Fruit fly (Drosophila melanogaster): ENCODE data around the gene CG9902.

CG9902 gene

DNA sequence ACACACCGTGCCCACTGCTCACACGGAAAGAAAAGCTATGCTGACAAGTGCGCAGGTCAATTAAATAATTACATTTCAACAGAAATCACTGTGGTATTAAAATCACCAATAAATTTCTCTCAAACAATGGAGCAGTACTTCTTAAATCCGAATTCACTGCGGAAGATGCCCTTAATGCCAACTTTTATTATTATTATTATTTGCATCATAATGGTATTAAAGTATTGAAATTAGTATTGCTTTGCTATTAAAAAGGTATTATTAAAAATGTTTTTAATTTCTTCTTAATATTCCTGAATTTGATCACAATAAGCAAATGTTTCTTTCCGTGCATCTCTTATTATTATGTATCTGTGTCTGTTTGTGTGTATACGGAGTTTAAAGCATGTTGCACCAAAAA, 32.7 kb upstream of the CG9902 start (continued):
- peak; percentile 18 for TF ChIP-seq ewg (GFP tag; optimal IDR thresholded peaks at IDR 0.05)
- no peak for TF ChIP-seq CG1832 (GFP tag; optimal IDR thresholded peaks at IDR 0.05)
- TF ChIP-seq NfI (GFP tag; optimal IDR thresholded peaks at IDR 0.05): peak; percentile 36
- TF ChIP-seq CG10979 (tag; optimal IDR thresholded peaks at IDR 0.05): peak; percentile 41
- TF ChIP-seq CG12071 (GFP tag; optimal IDR thresholded peaks at IDR 0.05): no peak
- TF ChIP-seq CG15011 (GFP tag; optimal IDR thresholded peaks at IDR 0.05): peak; percentile 25
- peak; percentile 77 for TF ChIP-seq CG11504 (tag; optimal IDR thresholded peaks at IDR 0.05)
- TF ChIP-seq CG8924 (tag; optimal IDR thresholded peaks at IDR 0.05): peak; percentile 42
- TF ChIP-seq PHDP (tag; optimal IDR thresholded peaks at IDR 0.05): peak; percentile 57
- TF ChIP-seq Sox102F (GFP tag; optimal IDR thresholded peaks at IDR 0.05): peak; percentile 52
- TF ChIP-seq CG2120 (GFP tag; optimal IDR thresholded peaks at IDR 0.05): peak; percentile 48
- TF ChIP-seq CG2116 (GFP tag; optimal IDR thresholded peaks at IDR 0.05): no peak
- no peak for TF ChIP-seq exex (tag; optimal IDR thresholded peaks at IDR 0.05)
- peak; percentile 28 for TF ChIP-seq CG17359 (tag; optimal IDR thresholded peaks at IDR 0.05)
- TF ChIP-seq zfh2 (GFP tag; optimal IDR thresholded peaks at IDR 0.05): no peak
- TF ChIP-seq CG8478 (optimal IDR thresholded peaks at IDR 0.05): no peak
- no peak for TF ChIP-seq CG30020 (tag; optimal IDR thresholded peaks at IDR 0.05)
- TF ChIP-seq gcm (GFP tag; optimal IDR thresholded peaks at IDR 0.05): peak; percentile 9
- no peak for TF ChIP-seq D (optimal IDR thresholded peaks at IDR 0.05)
- peak; percentile 11 for TF ChIP-seq D (GFP tag; optimal IDR thresholded peaks at IDR 0.05)
- TF ChIP-seq CG10654 (GFP tag; optimal IDR thresholded peaks at IDR 0.05): peak; percentile 20
- TF ChIP-seq CG12219 (GFP tag; optimal IDR thresholded peaks at IDR 0.05): peak; percentile 14
- no peak for TF ChIP-seq Ets97D (GFP tag; optimal IDR thresholded peaks at IDR 0.05)
- peak; percentile 16 for TF ChIP-seq CG12659 (GFP tag; optimal IDR thresholded peaks at IDR 0.05)
- peak in 1 of 2 experiments; percentile 34 for TF ChIP-seq Eip74EF (GFP tag; optimal IDR thresholded peaks at IDR 0.05)
- TF ChIP-seq lilli (GFP tag; optimal IDR thresholded peaks at IDR 0.05): peak; percentile 3
- peak; percentile 45 for TF ChIP-seq cwo (GFP tag; optimal IDR thresholded peaks at IDR 0.05)
- no peak for TF ChIP-seq nerfin-2 (GFP tag; IDR thresholded peaks at IDR 0.05; ENCODE audit: partially characterized antibody)
- TF ChIP-seq CG12236 (GFP tag; optimal IDR thresholded peaks at IDR 0.05): no peak
- TF ChIP-seq vvl (GFP tag; IDR thresholded peaks at IDR 0.05): 0 out of 2 replicates have a peak, but pooled peaks have one; percentile 18
- TF ChIP-seq Fer1 (GFP tag; optimal IDR thresholded peaks at IDR 0.05): peak; percentile 61
- TF ChIP-seq CG5180 (GFP tag; optimal IDR thresholded peaks at IDR 0.05): peak; percentile 12
- 0 out of 2 replicates have a peak, but pooled peaks have one; percentile 18 for TF ChIP-seq CG14014 (GFP tag; IDR thresholded peaks at IDR 0.05)
- peak; percentile 65 for TF ChIP-seq CG3281 (GFP tag; optimal IDR thresholded peaks at IDR 0.05)
- peak; percentile 74 for TF ChIP-seq dmrt99B (tag; optimal IDR thresholded peaks at IDR 0.05)
- no peak for TF ChIP-seq Hr39 (optimal IDR thresholded peaks at IDR 0.05)
- peak; percentile 34; the same call in 1 of the 2 replicates for TF ChIP-seq CG6689 (GFP tag; IDR thresholded peaks at IDR 0.05)
- TF ChIP-seq phol (tag; optimal IDR thresholded peaks at IDR 0.05): peak; percentile 59
- TF ChIP-seq CG12299 (tag; optimal IDR thresholded peaks at IDR 0.05): peak; percentile 26
- TF ChIP-seq CG2712 (tag; optimal IDR thresholded peaks at IDR 0.05): peak; percentile 55
- TF ChIP-seq Aef1 (GFP tag; IDR thresholded peaks at IDR 0.05): 0 out of 3 replicates have a peak, but pooled peaks have one; percentile 14
- TF ChIP-seq ind (GFP tag; optimal IDR thresholded peaks at IDR 0.05): peak; percentile 28
